Worm (Caenorhabditis elegans) whole organism, L3 larva: Measurements from ENCODE around the gene F55C9.15.
"Not testable (repeated sequence)": the region's sequence is repeated elsewhere in the genome, so short reads cannot be mapped to it uniquely, and the experiment has no call there.

Experiments used
- R02D3.7 ChIP-seq: fragments of 150-350 bp; optimal IDR thresholded peaks from 2 replicates; lab custom pipeline; 2014; ENCODE audit warnings: missing biosample characterization, missing genetic modification characterization
- aly-2 ChIP-seq: fragments of 150-350 bp; optimal IDR thresholded peaks from 2 replicates; lab custom pipeline; 2014; ENCODE audit warnings: missing biosample characterization, missing genetic modification characterization
- ama-1 ChIP-seq: fragments of 150-350 bp; optimal IDR thresholded peaks from 2 replicates; lab custom pipeline; 2018
- ceh-16 ChIP-seq: sonication (generic microtip); optimal IDR thresholded peaks from 2 replicates; lab custom pipeline; 2017; ENCODE audit warnings: missing biosample characterization, missing genetic modification characterization
- ceh-28 ChIP-seq: fragments of 150-350 bp; optimal IDR thresholded peaks from 2 replicates; lab custom pipeline; 2014; ENCODE audit warnings: missing biosample characterization, missing genetic modification reagents, missing genetic modification characterization
- ceh-82 ChIP-seq: fragments of 150-350 bp; optimal IDR thresholded peaks from 2 replicates; lab custom pipeline; 2014; ENCODE audit warnings: missing biosample characterization, missing genetic modification characterization
- daf-12 ChIP-seq: fragments of 150-350 bp; optimal IDR thresholded peaks from 2 replicates; lab custom pipeline; 2014; ENCODE audit warnings: missing biosample characterization, missing genetic modification reagents, missing genetic modification characterization
- elt-1 ChIP-seq: fragments of 150-350 bp; optimal IDR thresholded peaks from 2 replicates; lab custom pipeline; 2014; ENCODE audit warnings: missing biosample characterization, missing genetic modification characterization
- eor-1 ChIP-seq, 2 experiments: fragments of 150-350 bp; optimal IDR thresholded peaks; 2 replicates each; lab custom pipeline; 2014 to 2018; ENCODE audit warnings: missing biosample characterization in 2 of 2, missing genetic modification characterization in 2 of 2
- fkh-10 ChIP-seq: sonication (generic microtip); optimal IDR thresholded peaks from 2 replicates; lab custom pipeline; 2017; ENCODE audit warnings: missing biosample characterization, missing genetic modification reagents, missing genetic modification characterization
- fkh-2 ChIP-seq: fragments of 150-350 bp; optimal IDR thresholded peaks from 2 replicates; lab custom pipeline; 2014; ENCODE audit warnings: missing biosample characterization, missing genetic modification reagents, missing genetic modification characterization
- fos-1 ChIP-seq: fragments of 150-350 bp; optimal IDR thresholded peaks from 2 replicates; lab custom pipeline; 2014; ENCODE audit warnings: missing biosample characterization, missing genetic modification characterization
- hmg-11 ChIP-seq: sonication (generic microtip); optimal IDR thresholded peaks from 2 replicates; lab custom pipeline; 2016; ENCODE audit warnings: missing genetic modification characterization, missing compliant biosample characterization
- jun-1 ChIP-seq: fragments of 150-350 bp; optimal IDR thresholded peaks from 2 replicates; lab custom pipeline; 2014; ENCODE audit warnings: missing biosample characterization, missing genetic modification reagents, missing genetic modification characterization
- lin-15B ChIP-seq: fragments of 150-350 bp; optimal IDR thresholded peaks from 2 replicates; lab custom pipeline; 2014; ENCODE audit warnings: missing biosample characterization, missing genetic modification characterization
- mml-1 ChIP-seq: fragments of 150-350 bp; sonication (generic microtip); optimal IDR thresholded peaks from 3 replicates; lab custom pipeline; 2014; ENCODE audit warnings: missing biosample characterization, missing genetic modification characterization
- nfya-1 ChIP-seq: sonication (generic microtip); optimal IDR thresholded peaks from 2 replicates; lab custom pipeline; 2017; ENCODE audit warnings: missing genetic modification characterization, mild to moderate bottlenecking, missing compliant biosample characterization, antibody characterized with exemption, moderate library complexity; ENCODE audit not compliant: insufficient read depth
- nhr-11 ChIP-seq: fragments of 150-350 bp; optimal IDR thresholded peaks from 2 replicates; lab custom pipeline; 2014; ENCODE audit warnings: missing biosample characterization, missing genetic modification characterization
- nhr-12 ChIP-seq: fragments of 150-350 bp; optimal IDR thresholded peaks from 2 replicates; lab custom pipeline; 2014; ENCODE audit warnings: missing biosample characterization, missing genetic modification characterization
- nhr-237 ChIP-seq: fragments of 150-350 bp; optimal IDR thresholded peaks from 2 replicates; lab custom pipeline; 2014; ENCODE audit warnings: missing biosample characterization, missing genetic modification characterization
- nhr-43 ChIP-seq: sonication (generic microtip); optimal IDR thresholded peaks from 2 replicates; lab custom pipeline; 2016; ENCODE audit warnings: mild to moderate bottlenecking, missing genetic modification characterization, missing compliant biosample characterization; ENCODE audit not compliant: poor library complexity, severe bottlenecking
- nhr-67 ChIP-seq: fragments of 150-350 bp; optimal IDR thresholded peaks from 2 replicates; lab custom pipeline; 2014; ENCODE audit warnings: missing biosample characterization, missing genetic modification characterization
- nhr-76 ChIP-seq: fragments of 150-350 bp; sonication (generic microtip); optimal IDR thresholded peaks from 5 replicates; lab custom pipeline; 2014; ENCODE audit warnings: missing biosample characterization, missing genetic modification characterization
- nhr-77 ChIP-seq: fragments of 150-350 bp; optimal IDR thresholded peaks from 2 replicates; lab custom pipeline; 2014; ENCODE audit warnings: missing biosample characterization, missing genetic modification characterization
- pha-4 ChIP-seq: fragments of 150-350 bp; optimal IDR thresholded peaks from 2 replicates; lab custom pipeline; 2014; ENCODE audit warnings: missing biosample characterization, missing genetic modification reagents, missing genetic modification characterization
- pqm-1 ChIP-seq: fragments of 150-350 bp; optimal IDR thresholded peaks from 2 replicates; lab custom pipeline; 2017; ENCODE audit warnings: missing biosample characterization, missing genetic modification characterization, inconsistent platforms
- sea-2 ChIP-seq: fragments of 150-350 bp; sonication (generic microtip); optimal IDR thresholded peaks from 4 replicates; lab custom pipeline; 2014; ENCODE audit warnings: missing biosample characterization, missing genetic modification reagents, missing genetic modification characterization
- snpc-4 ChIP-seq: fragments of 150-350 bp; optimal IDR thresholded peaks from 2 replicates; lab custom pipeline; 2014; ENCODE audit warnings: missing biosample characterization, missing genetic modification characterization
- tbx-2 ChIP-seq: sonication (generic microtip); optimal IDR thresholded peaks from 2 replicates; lab custom pipeline; 2016; ENCODE audit warnings: mild to moderate bottlenecking, missing genetic modification characterization, missing compliant biosample characterization
- unc-39 ChIP-seq: sonication (generic microtip); optimal IDR thresholded peaks from 4 replicates; lab custom pipeline; 2017; ENCODE audit warnings: missing biosample characterization, missing genetic modification characterization
- unc-62 ChIP-seq: fragments of 150-350 bp; sonication (generic microtip); optimal IDR thresholded peaks from 4 replicates; lab custom pipeline; 2014; ENCODE audit warnings: missing biosample characterization, missing genetic modification reagents, missing genetic modification characterization
- zag-1 ChIP-seq: fragments of 150-350 bp; optimal IDR thresholded peaks from 2 replicates; lab custom pipeline; 2014; ENCODE audit warnings: missing biosample characterization, missing genetic modification characterization
- ztf-4 ChIP-seq: fragments of 150-350 bp; optimal IDR thresholded peaks from 2 replicates; lab custom pipeline; 2014; ENCODE audit warnings: missing biosample characterization, missing genetic modification characterization

F55C9.15 gene

DNA sequence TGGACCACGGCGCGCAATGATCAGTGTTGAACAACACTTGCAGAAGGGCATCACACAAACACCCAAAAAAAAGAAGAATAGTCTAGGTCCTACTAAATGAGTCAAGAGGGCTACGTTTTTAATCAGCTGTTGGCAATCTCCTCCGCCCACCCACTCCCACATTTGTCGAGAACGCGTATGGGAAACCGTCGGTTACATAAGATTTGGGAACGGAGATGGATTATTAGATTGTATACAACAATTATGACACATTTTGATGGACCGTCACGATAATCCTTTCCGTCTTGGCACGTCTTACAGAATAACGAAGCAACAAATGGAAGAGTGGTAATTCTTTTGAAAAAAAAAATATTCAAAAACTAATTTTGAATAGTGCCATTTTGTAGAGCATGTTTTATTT lies 20.9 kb downstream of the F55C9.15 start:
- TF ChIP-seq nhr-237 (no peak), fkh-2 (tag; lab: Kevin White, UChicago) (no peak), zag-1 (no peak), fos-1 (tag; lab: Kevin White, UChicago) (no peak), ama-1 (lab: Kevin White, UChicago) (no peak), nhr-67 (no peak), lin-15B (no peak), nhr-11 (tag; lab: Kevin White, UChicago) (no peak), nhr-77 (no peak), mml-1 (tag; lab: Kevin White, UChicago) (no peak), nhr-76 (tag; lab: Kevin White, UChicago) (no peak), unc-39 (tag; lab: Kevin White, UChicago) (no peak), tbx-2 (tag; lab: Kevin White, UChicago) (no peak), pqm-1 (tag; lab: Kevin White, UChicago) (no peak), snpc-4 (tag; lab: Kevin White, UChicago) (no peak), hmg-11 (tag; lab: Kevin White, UChicago) (no peak), elt-1 (tag; lab: Kevin White, UChicago) (no peak)

DNA sequence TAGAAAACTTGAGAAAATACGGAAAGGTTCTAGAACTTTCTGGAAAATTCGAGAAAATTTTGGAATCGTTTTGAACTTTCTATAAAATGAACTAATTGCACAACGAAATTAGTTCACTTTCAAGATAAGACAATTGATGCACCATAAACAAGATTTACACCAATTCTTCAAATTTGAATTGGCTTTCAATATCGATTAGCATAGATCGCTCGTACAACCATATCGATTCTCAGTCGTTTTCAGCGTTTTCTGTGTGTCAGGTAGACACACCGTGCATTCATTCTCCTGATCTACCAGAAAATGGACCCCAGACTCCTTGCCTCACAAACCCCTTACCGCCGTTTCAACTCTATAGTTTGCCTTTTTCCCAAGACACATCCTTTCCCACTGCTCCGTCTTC lies 24.5 kb downstream of the F55C9.15 start, which contains the start of gene fbxb-117:
fbxb-117 (plus strand) TSS at position 301 of the 400 bp plus-strand sequence.
- TF ChIP-seq lin-15B: no peak
- TF ChIP-seq nhr-67: no peak

DNA sequence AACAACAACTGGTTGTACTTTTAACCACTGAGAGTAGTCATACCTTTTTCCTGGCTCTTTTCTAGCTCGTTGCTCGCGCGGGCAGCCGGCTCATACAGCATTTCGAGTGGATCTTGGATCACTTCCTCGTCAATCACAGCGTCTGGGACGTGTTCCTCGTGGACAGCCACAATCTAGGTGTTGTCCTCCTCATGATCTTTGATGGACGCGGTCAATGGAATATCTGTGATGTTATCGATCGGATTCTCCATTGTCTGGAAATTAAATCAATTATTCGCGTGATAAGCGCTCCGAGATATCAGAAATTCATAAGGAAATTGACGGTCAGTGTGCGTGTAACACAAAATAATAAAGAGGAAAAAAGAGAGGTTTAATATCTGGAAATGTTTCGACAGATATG lies 26.9 kb downstream of the F55C9.15 start, which contains the start of gene F21D9.8:
F21D9.8 (minus strand) TSS at position 101 of the 400 bp plus-strand sequence.
- TF ChIP-seq nhr-11 (tag; lab: Kevin White, UChicago) (no peak), lin-15B (no peak), jun-1 (no peak), nhr-12 (tag; lab: Kevin White, UChicago) (no peak), sea-2 (GFP tag; lab: Kevin White, UChicago) (no peak), ztf-4 (tag; lab: Kevin White, UChicago) (no peak), fkh-2 (tag; lab: Kevin White, UChicago) (no peak), nhr-43 (tag; lab: Kevin White, UChicago) (no peak), ceh-16 (no peak), R02D3.7 (tag; lab: Kevin White, UChicago) (no peak)

DNA sequence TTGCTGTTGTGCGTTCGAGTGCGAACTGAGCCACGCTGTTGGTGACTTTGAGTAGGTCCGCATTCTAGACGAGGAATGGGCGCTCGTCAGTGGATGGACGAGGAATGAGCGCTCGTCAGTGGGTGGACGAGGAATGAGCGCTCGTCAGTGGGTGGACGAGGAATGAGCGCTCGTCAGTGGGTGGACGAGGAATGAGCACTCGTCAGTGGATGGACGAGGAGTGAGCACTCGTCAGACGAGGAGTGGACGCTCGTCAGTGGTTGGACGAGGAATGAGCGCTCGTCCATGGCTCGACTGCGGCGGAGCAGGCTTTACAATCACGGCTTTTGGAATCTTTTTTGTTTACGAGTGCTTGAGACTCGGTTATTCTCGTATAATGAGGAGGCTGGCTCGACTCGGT lies 28.3 kb downstream of the F55C9.15 start:
- TF ChIP-seq mml-1 (tag; lab: Kevin White, UChicago): no peak
- no peak for TF ChIP-seq unc-62
- TF ChIP-seq aly-2 (tag; lab: Kevin White, UChicago): no peak
- no peak for TF ChIP-seq hmg-11 (tag; lab: Kevin White, UChicago)
- TF ChIP-seq elt-1 (tag; lab: Kevin White, UChicago): no peak
- no peak for TF ChIP-seq eor-1 (tag; optimal IDR thresholded peaks at IDR 0.05; lab: Kevin White, UChicago)
- TF ChIP-seq sea-2 (GFP tag; lab: Kevin White, UChicago): no peak
- TF ChIP-seq nhr-67: no peak
- TF ChIP-seq daf-12 (tag; lab: Kevin White, UChicago): no peak
- TF ChIP-seq fkh-10 (GFP tag; lab: Kevin White, UChicago): no peak
- no peak for TF ChIP-seq R02D3.7 (tag; lab: Kevin White, UChicago)

DNA sequence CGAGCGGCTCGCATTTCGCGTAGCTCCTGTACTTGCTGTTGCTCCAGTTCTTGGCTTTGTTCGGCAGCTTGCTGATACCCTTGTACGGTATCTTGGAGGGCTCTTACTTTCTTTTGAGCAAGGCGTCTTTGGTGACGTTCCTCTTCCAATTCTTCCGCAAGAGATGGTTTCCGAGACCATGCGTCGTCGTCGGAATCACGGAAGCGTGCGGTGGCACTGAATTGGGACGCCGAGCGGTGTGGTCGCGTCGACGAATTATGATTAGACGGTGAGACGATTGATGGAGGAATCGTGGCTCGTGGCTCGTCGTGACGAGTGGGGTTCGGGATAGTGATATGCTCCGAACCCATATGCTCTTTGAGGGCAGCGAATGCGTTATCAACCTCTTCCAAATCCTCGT lies 30.5 kb downstream of the F55C9.15 start:
- no peak for TF ChIP-seq snpc-4 (tag; lab: Kevin White, UChicago)

DNA sequence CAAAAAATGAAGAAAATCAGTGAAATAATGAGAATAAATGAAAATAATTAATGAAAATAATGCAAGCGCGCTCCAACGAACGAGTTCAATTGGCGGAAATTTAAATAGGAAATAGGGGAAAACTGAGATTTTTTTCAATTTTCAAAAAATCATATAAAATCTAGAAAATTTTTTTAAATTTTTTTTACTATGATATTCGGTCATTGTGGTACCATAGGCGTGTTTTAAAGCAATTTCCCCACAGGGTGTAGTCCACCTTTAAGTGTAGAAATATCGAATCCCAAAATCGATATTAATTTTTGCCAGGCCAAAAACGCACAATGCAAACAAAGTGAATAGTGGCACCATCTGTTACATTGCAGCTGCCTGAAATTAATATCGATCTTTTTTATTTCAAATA lies 42.7 kb downstream of the F55C9.15 start, which contains the start of gene F21D9.1:
F21D9.1 (plus strand) TSS at position 301 of the 400 bp plus-strand sequence.
- not testable (repeated sequence) for TF ChIP-seq ceh-28, ceh-82, R02D3.7 (tag; lab: Kevin White, UChicago)

DNA sequence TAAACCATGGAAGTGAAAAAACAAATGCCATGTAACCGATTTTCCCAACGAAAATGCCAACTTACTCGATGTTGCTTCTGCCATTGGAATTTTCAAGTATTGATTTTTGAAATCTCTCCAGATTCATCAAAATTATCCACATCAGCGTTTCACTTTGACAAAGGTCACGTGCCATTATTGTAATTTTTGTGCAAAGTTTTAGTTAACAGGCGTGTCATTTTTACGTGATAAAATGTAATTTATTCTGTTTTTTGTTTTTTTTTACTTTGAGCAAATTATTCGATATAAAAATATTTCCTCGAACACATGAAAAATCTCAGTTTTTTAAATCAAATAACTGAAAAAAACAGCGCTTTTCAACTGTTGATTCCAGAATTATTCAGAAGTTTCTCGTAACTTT lies 44.5 kb downstream of the F55C9.15 start, which contains the start of gene F21D9.2:
F21D9.2 (minus strand) TSS at position 101 of the 400 bp plus-strand sequence.
- TF ChIP-seq pha-4 (tag; lab: Kevin White, UChicago) (no peak), nfya-1 (no peak), unc-39 (tag; lab: Kevin White, UChicago) (no peak), nhr-237 (no peak), nhr-12 (tag; lab: Kevin White, UChicago) (no peak), snpc-4 (tag; lab: Kevin White, UChicago) (no peak)
